Worm (Caenorhabditis elegans): ENCODE results near the gene gcy-15.
"Not testable (repeated sequence)": the region's sequence is repeated elsewhere in the genome, so short reads cannot be mapped to it uniquely, and the experiment has no call there.

ce11 chrII:3144552-3144951 lies 52.3 kb downstream of the gcy-15 start, which contains the start of gene sri-43:
- TF ChIP-seq daf-12, ceh-82 (tag; optimal IDR thresholded peaks at IDR 0.05): not testable (repeated sequence)
